Worm (Caenorhabditis elegans): ENCODE data around the gene zig-8.

ce11 chrIII:13092352-13092751 lies 27.3 kb upstream of the zig-8 start:
- TF ChIP-seq lin-15B (tag; optimal IDR thresholded peaks at IDR 0.05) = no peak
- TF ChIP-seq nhr-25 (tag; optimal IDR thresholded peaks at IDR 0.05) = no peak
- TF ChIP-seq nhr-12 (tag; optimal IDR thresholded peaks at IDR 0.05) = no peak
- TF ChIP-seq pha-4 (tag; optimal IDR thresholded peaks at IDR 0.05) = no peak
- no peak for TF ChIP-seq ztf-11 (tag; optimal IDR thresholded peaks at IDR 0.05)
- TF ChIP-seq ceh-9 (tag; optimal IDR thresholded peaks at IDR 0.05) = no peak
- no peak for TF ChIP-seq snpc-4 (tag; optimal IDR thresholded peaks at IDR 0.05)
- no peak for TF ChIP-seq egl-27 (tag; optimal IDR thresholded peaks at IDR 0.05)
- no peak for TF ChIP-seq ZK546.5 (tag; optimal IDR thresholded peaks at IDR 0.05)
- TF ChIP-seq ceh-82 (tag; optimal IDR thresholded peaks at IDR 0.05) = no peak
- no peak for TF ChIP-seq hmg-11 (tag; optimal IDR thresholded peaks at IDR 0.05)

Data from whole organism, L3 larva.